Worm (Caenorhabditis elegans) whole organism, L2 larva: ENCODE measurements around the gene dim-1.

Source experiments
- C34F6.9 ChIP-seq: fragments of 150-350 bp; optimal IDR thresholded peaks from 2 replicates; lab custom pipeline; 2014; ENCODE audit warnings: missing biosample characterization, missing genetic modification characterization
- aly-2 ChIP-seq: fragments of 150-350 bp; optimal IDR thresholded peaks from 2 replicates; lab custom pipeline; 2014; ENCODE audit warnings: missing biosample characterization, missing genetic modification characterization
- ama-1 ChIP-seq: fragments of 150-350 bp; optimal IDR thresholded peaks from 2 replicates; lab custom pipeline; 2018; ENCODE audit warnings: inconsistent platforms
- blmp-1 ChIP-seq: sonication (generic microtip); optimal IDR thresholded peaks from 2 replicates; lab custom pipeline; 2017; ENCODE audit warnings: missing genetic modification characterization, mild to moderate bottlenecking, missing compliant biosample characterization, antibody characterized with exemption, moderate library complexity; ENCODE audit not compliant: insufficient read depth
- dmd-4 ChIP-seq: sonication (generic microtip); optimal IDR thresholded peaks from 2 replicates; lab custom pipeline; 2017; ENCODE audit warnings: missing biosample characterization, missing genetic modification characterization
- egl-27 ChIP-seq: sonication (generic microtip); optimal IDR thresholded peaks from 3 replicates; lab custom pipeline; 2017; ENCODE audit warnings: missing biosample characterization, missing genetic modification reagents, missing genetic modification characterization
- fos-1 ChIP-seq: fragments of 150-350 bp; optimal IDR thresholded peaks from 2 replicates; lab custom pipeline; 2014; ENCODE audit warnings: missing biosample characterization, missing genetic modification characterization
- mdl-1 ChIP-seq, 2 experiments: fragments of 150-350 bp in 1 of 2; sonication (generic microtip) in 1 of 2; optimal IDR thresholded peaks; 2 replicates each; lab custom pipeline; 2017; ENCODE audit warnings: missing biosample characterization in 2 of 2, missing genetic modification characterization in 2 of 2
- nhr-10 ChIP-seq: sonication (generic microtip); optimal IDR thresholded peaks from 2 replicates; lab custom pipeline; 2017; ENCODE audit warnings: missing biosample characterization, missing genetic modification characterization
- nhr-237 ChIP-seq: fragments of 150-350 bp; optimal IDR thresholded peaks from 2 replicates; lab custom pipeline; 2014; ENCODE audit warnings: missing biosample characterization, missing genetic modification characterization
- zag-1 ChIP-seq: fragments of 150-350 bp; optimal IDR thresholded peaks from 2 replicates; lab custom pipeline; 2014; ENCODE audit warnings: missing biosample characterization, missing genetic modification characterization
- ztf-11 ChIP-seq: sonication (generic microtip); optimal IDR thresholded peaks from 2 replicates; lab custom pipeline; 2017; ENCODE audit warnings: missing biosample characterization, missing genetic modification characterization

DNA sequence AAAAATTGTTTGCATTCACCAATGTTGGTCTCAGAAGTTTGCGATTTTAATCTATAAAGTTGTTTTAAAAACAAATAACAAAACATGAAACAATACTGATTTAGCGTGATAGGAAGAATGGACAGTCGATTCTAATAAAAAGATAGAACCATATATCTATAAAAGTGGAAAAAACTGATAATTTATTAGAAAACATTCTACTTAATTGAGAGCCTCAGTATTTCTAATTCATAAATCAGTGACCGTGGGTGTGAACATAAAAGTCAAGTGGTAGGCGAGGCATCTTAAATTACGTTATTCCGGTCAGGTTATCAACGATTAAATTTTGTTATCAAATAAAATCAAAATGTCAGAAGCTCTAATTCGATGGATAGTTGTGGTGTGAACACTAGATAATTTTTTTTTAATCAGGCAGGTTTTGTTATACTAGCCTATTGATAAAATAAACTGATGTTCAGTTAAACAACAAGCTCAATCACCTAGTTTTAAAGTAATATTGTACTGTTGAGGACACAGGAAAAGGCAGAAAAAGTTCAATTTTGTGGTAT, 40.9 kb upstream of the dim-1 start, which contains the start of gene catp-5:
- TF ChIP-seq nhr-10 (no peak), zag-1 (tag; lab: Kevin White, UChicago) (no peak), egl-27 (tag; lab: Kevin White, UChicago) (no peak), fos-1 (tag; lab: Kevin White, UChicago) (peak; percentile 40), aly-2 (tag; lab: Kevin White, UChicago) (no peak), nhr-237 (tag; lab: Kevin White, UChicago) (no peak), C34F6.9 (tag; lab: Kevin White, UChicago) (no peak), ztf-11 (tag; lab: Kevin White, UChicago) (no peak), dmd-4 (no peak), mdl-1 (tag; optimal IDR thresholded peaks at IDR 0.05; lab: Kevin White, UChicago) (no peak), ama-1 (no peak), blmp-1 (tag; lab: Kevin White, UChicago) (no peak)
